Worm (Caenorhabditis elegans) whole organism, L1 larva: ENCODE results near the gene W06E11.1.

Source experiments
- mep-1 ChIP-seq: fragments of 150-350 bp; optimal IDR thresholded peaks from 2 replicates; lab custom pipeline; 2014; ENCODE audit warnings: missing biosample characterization, missing genetic modification characterization
- nhr-237 ChIP-seq: fragments of 150-350 bp; optimal IDR thresholded peaks from 2 replicates; lab custom pipeline; 2014; ENCODE audit warnings: missing biosample characterization, missing genetic modification characterization
- sox-4 ChIP-seq: sonication (generic microtip); optimal IDR thresholded peaks from 2 replicates; lab custom pipeline; 2016; ENCODE audit warnings: missing genetic modification characterization, missing compliant biosample characterization
- zag-1 ChIP-seq: fragments of 150-350 bp; optimal IDR thresholded peaks from 2 replicates; lab custom pipeline; 2014; ENCODE audit warnings: missing biosample characterization, missing genetic modification characterization

ce11 chrIII:668303-668893, 26.5 kb downstream of the W06E11.1 start, which contains the start of gene W02B3.3:
- TF ChIP-seq nhr-237 (tag; lab: Kevin White, UChicago) (no peak), mep-1 (tag; lab: Kevin White, UChicago) (peak; percentile 64), zag-1 (tag; lab: Kevin White, UChicago) (no peak), sox-4 (no peak)
